Fruit fly (Drosophila melanogaster) whole organism, embryonic: ENCODE measurements around the gene CG32267.

Source experiments
- Ada2b ChIP-seq: fragments of 200-800 bp; sonication (Bioruptor generic); IDR thresholded peaks from 2 replicates; pipeline ENCODE4 v1.3.6; 2022; ENCODE audit warnings: missing biosample characterization, missing genetic modification characterization
- BEAF-32 ChIP-seq: fragments of 200-800 bp; sonication (Bioruptor generic); optimal IDR thresholded peaks from 3 replicates; lab custom pipeline; 2017; ENCODE audit warnings: missing biosample characterization, missing genetic modification characterization, mild to moderate bottlenecking, moderate library complexity, missing genetic modification reagents
- CG10431 ChIP-seq: fragments of 200-800 bp; sonication (Bioruptor generic); optimal IDR thresholded peaks from 3 replicates; lab custom pipeline; 2018; ENCODE audit warnings: missing biosample characterization, mild to moderate bottlenecking, missing genetic modification characterization
- CG11085 ChIP-seq: fragments of 200-800 bp; sonication (Bioruptor generic); IDR thresholded peaks from 2 replicates; pipeline ENCODE4 v1.3.6; 2022; ENCODE audit warnings: missing biosample characterization, missing genetic modification characterization
- CG12155 ChIP-seq: fragments of 200-800 bp; sonication (Bioruptor generic); optimal IDR thresholded peaks from 3 replicates; lab custom pipeline; 2016; ENCODE audit warnings: missing biosample characterization, missing genetic modification characterization
- CG12659 ChIP-seq: fragments of 200-800 bp; sonication (Bioruptor generic); optimal IDR thresholded peaks from 3 replicates; lab custom pipeline; 2017; ENCODE audit warnings: mild to moderate bottlenecking, missing biosample characterization, missing genetic modification reagents, missing genetic modification characterization
- CG12942 ChIP-seq: fragments of 200-800 bp; sonication (Bioruptor generic); optimal IDR thresholded peaks from 3 replicates; lab custom pipeline; 2016; ENCODE audit warnings: missing biosample characterization, missing genetic modification characterization
- CG13424 ChIP-seq: fragments of 200-800 bp; sonication (Bioruptor generic); optimal IDR thresholded peaks from 2 replicates; lab custom pipeline; 2019; ENCODE audit warnings: missing biosample characterization, mild to moderate bottlenecking, missing genetic modification characterization, moderate library complexity
- CG14014 ChIP-seq: fragments of 200-800 bp; sonication (Bioruptor generic); IDR thresholded peaks from 2 replicates; pipeline ENCODE4 v1.3.6; 2022; ENCODE audit warnings: missing biosample characterization, missing genetic modification characterization
- CG15514 ChIP-seq: fragments of 200-800 bp; sonication (Bioruptor generic); optimal IDR thresholded peaks from 3 replicates; lab custom pipeline; 2017; ENCODE audit warnings: missing biosample characterization, missing genetic modification characterization, mild to moderate bottlenecking, moderate library complexity, missing genetic modification reagents
- CG18476 ChIP-seq: fragments of 200-800 bp; sonication (Bioruptor generic); optimal IDR thresholded peaks from 2 replicates; lab custom pipeline; 2016; ENCODE audit warnings: missing biosample characterization, mild to moderate bottlenecking, missing genetic modification characterization
- CG2889 ChIP-seq: fragments of 200-800 bp; sonication (Bioruptor generic); IDR thresholded peaks from 3 replicates; pipeline ENCODE4 v1.3.6; 2022; ENCODE audit warnings: missing biosample characterization, missing genetic modification characterization
- CG31388 ChIP-seq: fragments of 200-800 bp; sonication (Bioruptor generic); optimal IDR thresholded peaks from 2 replicates; lab custom pipeline; 2016; ENCODE audit warnings: missing biosample characterization, missing genetic modification characterization
- CG33213 ChIP-seq: fragments of 200-800 bp; sonication (Bioruptor generic); optimal IDR thresholded peaks from 3 replicates; lab custom pipeline; 2016; ENCODE audit warnings: missing biosample characterization, missing genetic modification characterization
- CG3726 ChIP-seq: fragments of 200-800 bp; sonication (Bioruptor generic); IDR thresholded peaks from 3 replicates; pipeline ENCODE4, ENCODE4 v1.3.6; 2022; ENCODE audit warnings: missing biosample characterization, missing genetic modification characterization
- CG43689 ChIP-seq: fragments of 200-800 bp; sonication (Bioruptor generic); IDR thresholded peaks from 2 replicates; pipeline ENCODE4 v1.3.6; 2022; ENCODE audit warnings: missing biosample characterization, missing genetic modification characterization
- CG6175 ChIP-seq: fragments of 200-800 bp; sonication (Bioruptor generic); IDR thresholded peaks from 3 replicates; pipeline ENCODE4 v1.3.6; 2022; ENCODE audit warnings: missing biosample characterization, missing genetic modification characterization
- CG6683 ChIP-seq: fragments of 200-800 bp; sonication (Bioruptor generic); optimal IDR thresholded peaks from 2 replicates; lab custom pipeline; 2017; ENCODE audit warnings: missing biosample characterization, mild to moderate bottlenecking, missing genetic modification characterization, missing genetic modification reagents
- CG8359 ChIP-seq: fragments of 200-800 bp; sonication (Bioruptor generic); optimal IDR thresholded peaks from 2 replicates; lab custom pipeline; 2017; ENCODE audit warnings: missing biosample characterization, mild to moderate bottlenecking, missing genetic modification characterization, borderline replicate concordance
- CG8388 ChIP-seq: fragments of 200-800 bp; sonication (Bioruptor generic); optimal IDR thresholded peaks from 2 replicates; lab custom pipeline; 2019; ENCODE audit warnings: missing biosample characterization, mild to moderate bottlenecking, missing genetic modification characterization, moderate library complexity
- CG8924 ChIP-seq: fragments of 200-800 bp; optimal IDR thresholded peaks from 3 replicates; lab custom pipeline; 2019; ENCODE audit warnings: missing biosample characterization, mild to moderate bottlenecking, missing genetic modification characterization, moderate library complexity
- CG9609 ChIP-seq: fragments of 200-800 bp; sonication (Bioruptor generic); optimal IDR thresholded peaks from 3 replicates; lab custom pipeline; 2016; ENCODE audit warnings: missing biosample characterization, missing genetic modification characterization
- Dek ChIP-seq: fragments of 200-800 bp; sonication (Bioruptor generic); optimal IDR thresholded peaks from 3 replicates; lab custom pipeline; 2019; ENCODE audit warnings: missing biosample characterization, mild to moderate bottlenecking, missing genetic modification characterization, moderate library complexity
- Dfd ChIP-seq, 2 experiments: fragments of >200 bp; optimal IDR thresholded peaks; 2 replicates each; lab custom pipeline; 2017; ENCODE audit warnings: missing biosample characterization in 2 of 2, missing genetic modification characterization in 2 of 2
- Dip3 ChIP-seq: fragments of 200-800 bp; sonication (Bioruptor generic); optimal IDR thresholded peaks from 3 replicates; lab custom pipeline; 2016; ENCODE audit warnings: missing biosample characterization, missing genetic modification characterization
- Dll ChIP-seq: fragments of 200-800 bp; sonication (Bioruptor generic); IDR thresholded peaks from 4 replicates; pipeline ENCODE4 v1.3.6; 2022; ENCODE audit warnings: missing biosample characterization, missing genetic modification characterization; ENCODE audit not compliant: partially characterized antibody
- H2.0 ChIP-seq: fragments of 200-800 bp; sonication (Bioruptor generic); IDR thresholded peaks from 2 replicates; pipeline ENCODE4 v1.3.6; 2022; ENCODE audit warnings: missing biosample characterization, missing genetic modification characterization
- HLHmδ ChIP-seq: fragments of 200-800 bp; sonication (Bioruptor generic); optimal IDR thresholded peaks from 2 replicates; lab custom pipeline; 2018; ENCODE audit warnings: missing biosample characterization, mild to moderate bottlenecking, missing genetic modification characterization, moderate library complexity
- HmgD ChIP-seq: fragments of 200-800 bp; sonication (Bioruptor generic); optimal IDR thresholded peaks from 3 replicates; lab custom pipeline; 2016; ENCODE audit warnings: missing biosample characterization, missing genetic modification characterization
- Hmr ChIP-seq: fragments of 200-800 bp; sonication (Bioruptor generic); optimal IDR thresholded peaks from 3 replicates; lab custom pipeline; 2017; ENCODE audit warnings: mild to moderate bottlenecking, missing biosample characterization, missing genetic modification reagents, missing genetic modification characterization
- Lim3 ChIP-seq: fragments of 200-800 bp; sonication (Bioruptor generic); IDR thresholded peaks from 2 replicates; pipeline ENCODE4 v1.3.6; 2022; ENCODE audit warnings: missing biosample characterization, missing genetic modification characterization
- Lpt ChIP-seq: fragments of >200 bp; optimal IDR thresholded peaks from 2 replicates; lab custom pipeline; 2018; ENCODE audit warnings: missing biosample characterization, missing genetic modification characterization
- Myb ChIP-seq: fragments of 200-800 bp; sonication (Bioruptor generic); optimal IDR thresholded peaks from 2 replicates; lab custom pipeline; 2016; ENCODE audit warnings: missing biosample characterization, missing genetic modification characterization
- Oli ChIP-seq: fragments of 200-800 bp; sonication (Bioruptor generic); optimal IDR thresholded peaks from 2 replicates; lab custom pipeline; 2018; ENCODE audit warnings: missing biosample characterization, mild to moderate bottlenecking, missing genetic modification characterization, moderate library complexity
- amos ChIP-seq: fragments of 200-800 bp; sonication (Bioruptor generic); IDR thresholded peaks from 2 replicates; pipeline ENCODE4 v1.3.6; 2022; ENCODE audit warnings: missing biosample characterization, missing genetic modification characterization; ENCODE audit not compliant: partially characterized antibody
- ash1 ChIP-seq: fragments of 200-800 bp; sonication (Bioruptor generic); optimal IDR thresholded peaks from 2 replicates; lab custom pipeline; 2018; ENCODE audit warnings: missing biosample characterization, mild to moderate bottlenecking, missing genetic modification characterization
- ci ChIP-seq: fragments of 200-800 bp; sonication (Bioruptor generic); IDR thresholded peaks from 3 replicates; pipeline ENCODE4 v1.3.6; 2022; ENCODE audit warnings: missing biosample characterization, missing genetic modification characterization
- dpn ChIP-seq, 2 experiments: fragments of 200-800 bp; sonication (Bioruptor generic); optimal IDR thresholded peaks; 3 replicates each; lab custom pipeline; 2016; ENCODE audit warnings: missing biosample characterization in 2 of 2, missing genetic modification characterization in 2 of 2
- emc ChIP-seq: fragments of 200-800 bp; sonication (Bioruptor generic); optimal IDR thresholded peaks from 2 replicates; lab custom pipeline; 2016; ENCODE audit warnings: missing biosample characterization, missing genetic modification characterization
- en ChIP-seq: fragments of 200-800 bp; sonication (Bioruptor generic); optimal IDR thresholded peaks from 2 replicates; lab custom pipeline; 2016; ENCODE audit warnings: missing biosample characterization, missing genetic modification characterization
- fu2 ChIP-seq: fragments of 200-800 bp; sonication (Bioruptor generic); optimal IDR thresholded peaks from 2 replicates; lab custom pipeline; 2016; ENCODE audit warnings: missing biosample characterization, missing genetic modification characterization
- gce ChIP-seq: fragments of 200-800 bp; sonication (Bioruptor generic); IDR thresholded peaks from 3 replicates; pipeline ENCODE4 v1.3.6; 2022; ENCODE audit warnings: missing biosample characterization, missing genetic modification characterization
- gcm ChIP-seq: fragments of 200-800 bp; sonication (Bioruptor generic); optimal IDR thresholded peaks from 2 replicates; lab custom pipeline; 2019; ENCODE audit warnings: missing biosample characterization, mild to moderate bottlenecking, missing genetic modification characterization, moderate library complexity
- gem ChIP-seq: fragments of 200-800 bp; sonication (Bioruptor generic); optimal IDR thresholded peaks from 2 replicates; lab custom pipeline; 2019; ENCODE audit warnings: missing biosample characterization, mild to moderate bottlenecking, missing genetic modification characterization, moderate library complexity
- gt ChIP-seq: fragments of 200-800 bp; sonication (Bioruptor generic); IDR thresholded peaks from 2 replicates; pipeline ENCODE4 v1.3.6; 2022; ENCODE audit warnings: missing biosample characterization, missing genetic modification characterization
- knrl ChIP-seq: fragments of 200-800 bp; sonication (Bioruptor generic); IDR thresholded peaks from 3 replicates; pipeline ENCODE4 v1.3.6; 2022; ENCODE audit warnings: missing biosample characterization, missing genetic modification characterization; ENCODE audit not compliant: partially characterized antibody
- lilli ChIP-seq: fragments of 200-800 bp; sonication (Bioruptor generic); optimal IDR thresholded peaks from 3 replicates; lab custom pipeline; 2016; ENCODE audit warnings: missing biosample characterization, missing genetic modification characterization
- pan ChIP-seq, 4 experiments: fragments of >200 bp in 3 of 4; fragments of 200-800 bp in 1 of 4; sonication (Bioruptor generic) in 1 of 4; optimal IDR thresholded peaks in 3 of 4; IDR thresholded peaks in 1 of 4; 2 replicates each; pipeline versions ENCODE4 v1.3.6 to Lab custom; 2017 to 2022; ENCODE audit warnings: missing biosample characterization in 2 of 4, missing genetic modification characterization in 2 of 4, mixed read lengths in 1 of 4
- prd ChIP-seq, 3 experiments: fragments of >200 bp in 2 of 3; fragments of 200-800 bp in 1 of 3; sonication (Bioruptor generic) in 1 of 3; optimal IDR thresholded peaks in 2 of 3; IDR thresholded peaks in 1 of 3; 2 replicates in 2 of 3; 3 replicates in 1 of 3; pipeline versions ENCODE4 v1.3.6 to Lab custom; 2017 to 2022; ENCODE audit warnings: missing biosample characterization in 1 of 3, missing genetic modification characterization in 1 of 3
- psq ChIP-seq: fragments of 200-800 bp; sonication (Bioruptor generic); optimal IDR thresholded peaks from 2 replicates; lab custom pipeline; 2017; ENCODE audit warnings: missing biosample characterization, missing genetic modification characterization
- sna ChIP-seq: fragments of 200-800 bp; sonication (Bioruptor generic); IDR thresholded peaks from 2 replicates; pipeline ENCODE4 v1.3.6; 2022; ENCODE audit warnings: missing biosample characterization, missing genetic modification characterization; ENCODE audit not compliant: partially characterized antibody

The CG32267 gene

DNA sequence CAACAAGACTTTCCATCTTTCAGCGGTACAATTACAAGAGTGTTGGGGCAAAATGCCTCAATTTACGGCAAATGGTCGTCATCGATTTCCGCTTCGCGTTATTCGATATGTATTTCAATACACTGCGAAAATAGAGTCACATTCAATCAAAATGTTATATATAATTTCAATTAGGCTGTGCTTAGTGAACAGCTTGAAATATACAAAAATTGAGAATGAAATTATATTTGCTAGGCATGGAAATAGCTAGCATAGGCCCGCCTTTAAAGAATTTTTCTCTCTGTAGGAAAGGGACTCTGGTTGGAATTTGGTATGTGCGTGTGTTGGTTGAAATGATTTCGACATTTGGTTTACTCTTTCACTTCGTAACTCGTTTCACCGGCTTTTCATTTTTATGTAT is 7.6 kb upstream of the CG32267 start (continued):
- TF ChIP-seq CG33213 (no peak), CG8359 (GFP tag; lab: Kevin White, UChicago) (no peak), HLHmδ (no peak), gem (peak; percentile 49), CG11085 (GFP tag; lab: Robert Waterston, UW) (no peak), CG13424 (tag; lab: Kevin White, UChicago) (no peak), CG6175 (GFP tag; lab: Robert Waterston, UW) (no peak), prd (optimal IDR thresholded peaks at IDR 0.05; lab: Kevin White, UChicago) (no peak), prd (GFP tag; IDR thresholded peaks at IDR 0.05; lab: Robert Waterston, UW) (peak; percentile 49; the same call in 2 of the 3 replicates), CG2889 (GFP tag; lab: Robert Waterston, UW) (no peak), dpn (GFP tag; optimal IDR thresholded peaks at IDR 0.05; lab: Kevin White, UChicago) (peak in 1 of 2 experiments; percentile 13), sna (GFP tag; lab: Robert Waterston, UW) (no peak), CG43689 (GFP tag; lab: Robert Waterston, UW) (no peak), fu2 (no peak), knrl (no peak), gce (GFP tag; lab: Robert Waterston, UW) (no peak), Lpt (no peak), Ada2b (GFP tag; lab: Robert Waterston, UW) (0 out of 2 replicates have a peak, but pooled peaks have one; percentile 25), Hmr (GFP tag; lab: Kevin White, UChicago) (peak; percentile 11), Oli (no peak), CG12155 (GFP tag; lab: Kevin White, UChicago) (no peak), en (GFP tag; lab: Kevin White, UChicago) (no peak), amos (GFP tag; lab: Robert Waterston, UW) (no peak), lilli (GFP tag; lab: Kevin White, UChicago) (peak; percentile 18), CG10431 (GFP tag; lab: Kevin White, UChicago) (no peak), Dfd (GFP tag; optimal IDR thresholded peaks at IDR 0.05; lab: Kevin White, UChicago) (no peak), Myb (GFP tag; lab: Kevin White, UChicago) (no peak), CG31388 (GFP tag; lab: Kevin White, UChicago) (no peak), gcm (GFP tag; lab: Kevin White, UChicago) (no peak), CG8924 (tag; lab: Kevin White, UChicago) (no peak), HmgD (GFP tag; lab: Kevin White, UChicago) (no peak), Dek (tag; lab: Kevin White, UChicago) (no peak), CG3726 (GFP tag; lab: Robert Waterston, UW) (no peak), CG6683 (GFP tag; lab: Kevin White, UChicago) (no peak), BEAF-32 (no peak), ash1 (GFP tag; lab: Kevin White, UChicago) (no peak), Dip3 (GFP tag; lab: Kevin White, UChicago) (no peak), CG15514 (GFP tag; lab: Kevin White, UChicago) (no peak), CG9609 (GFP tag; lab: Kevin White, UChicago) (no peak), CG12942 (GFP tag; lab: Kevin White, UChicago) (no peak)

DNA sequence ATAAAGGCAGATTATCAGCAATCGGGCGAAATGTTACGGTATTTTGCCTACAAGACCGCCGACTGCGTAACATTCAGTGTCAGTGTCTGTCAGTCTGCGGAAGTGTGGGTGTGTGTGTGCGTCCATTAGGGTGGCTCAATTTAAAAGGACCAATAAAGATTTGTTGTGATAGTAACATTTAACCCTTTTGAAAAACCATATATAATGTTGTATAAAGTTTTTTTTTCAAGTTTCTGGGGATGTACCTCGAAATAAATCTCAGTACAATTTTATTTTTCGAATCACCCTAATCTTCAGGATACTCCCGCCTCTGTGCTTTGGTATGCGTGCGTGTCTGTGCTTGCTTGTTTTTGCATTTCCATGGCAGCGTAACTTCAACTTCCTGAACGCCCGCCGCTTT is 873 bp upstream of the CG32267 start:
- TF ChIP-seq emc (GFP tag; lab: Kevin White, UChicago) (no peak), CG14014 (GFP tag; lab: Robert Waterston, UW) (peak; percentile 86), H2.0 (GFP tag; lab: Robert Waterston, UW) (peak; percentile 59), CG12659 (GFP tag; lab: Kevin White, UChicago) (peak; percentile 65), Lim3 (no peak), ci (peak; percentile 89), CG18476 (GFP tag; lab: Kevin White, UChicago) (peak; percentile 14), gt (GFP tag; lab: Robert Waterston, UW) (no peak), Dll (no peak), gcm (GFP tag; lab: Kevin White, UChicago) (peak; percentile 56), psq (GFP tag; lab: Kevin White, UChicago) (no peak), CG8388 (GFP tag; lab: Kevin White, UChicago) (peak; percentile 39), pan (optimal IDR thresholded peaks at IDR 0.05; lab: Kevin White, UChicago) (no peak), pan (GFP tag; optimal IDR thresholded peaks at IDR 0.05 in 1 of 2, IDR thresholded peaks at IDR 0.05 in 1 of 2) (peak in 1 of 2 experiments; percentile 83)
